Fruit fly (Drosophila melanogaster) whole organism, embryonic: ENCODE measurements around the gene unk.
A peak's percentile ranks its signal among the peaks of the same experiment; 100 is the strongest.

Experiments
- Atf-2 ChIP-seq: fragments of 200-800 bp; sonication (Bioruptor generic); optimal IDR thresholded peaks from 2 replicates; lab custom pipeline; 2016; ENCODE audit warnings: missing biosample characterization, missing genetic modification characterization
- CG10321 ChIP-seq: fragments of 200-800 bp; sonication (Bioruptor generic); IDR thresholded peaks from 2 replicates; pipeline ENCODE4 v1.3.6; 2022; ENCODE audit warnings: missing biosample characterization, missing genetic modification characterization
- CG10959 ChIP-seq: fragments of 200-800 bp; sonication (Bioruptor generic); IDR thresholded peaks from 2 replicates; pipeline ENCODE4 v1.3.6; 2022; ENCODE audit warnings: missing biosample characterization, missing genetic modification characterization
- CG11093 ChIP-seq: fragments of 200-800 bp; sonication (Bioruptor generic); IDR thresholded peaks from 3 replicates; pipeline ENCODE4 v1.3.6; 2022; ENCODE audit warnings: missing biosample characterization, missing genetic modification characterization
- CG12659 ChIP-seq: fragments of 200-800 bp; sonication (Bioruptor generic); optimal IDR thresholded peaks from 3 replicates; lab custom pipeline; 2017; ENCODE audit warnings: mild to moderate bottlenecking, missing biosample characterization, missing genetic modification reagents, missing genetic modification characterization
- CG13123 ChIP-seq: fragments of 200-800 bp; sonication (Bioruptor generic); optimal IDR thresholded peaks from 2 replicates; lab custom pipeline; 2016; ENCODE audit warnings: missing biosample characterization, missing genetic modification characterization
- CG13424 ChIP-seq: fragments of 200-800 bp; sonication (Bioruptor generic); optimal IDR thresholded peaks from 2 replicates; lab custom pipeline; 2019; ENCODE audit warnings: missing biosample characterization, mild to moderate bottlenecking, missing genetic modification characterization, moderate library complexity
- CG13624 ChIP-seq: fragments of 200-800 bp; sonication (Bioruptor generic); optimal IDR thresholded peaks from 2 replicates; lab custom pipeline; 2016; ENCODE audit warnings: missing biosample characterization, missing genetic modification characterization
- CG15479 ChIP-seq: fragments of 200-800 bp; sonication (Bioruptor generic); optimal IDR thresholded peaks from 3 replicates; lab custom pipeline; 2019; ENCODE audit warnings: missing biosample characterization, mild to moderate bottlenecking, missing genetic modification characterization, moderate library complexity
- CG16779 ChIP-seq: fragments of 200-800 bp; sonication (Bioruptor generic); IDR thresholded peaks from 2 replicates; pipeline ENCODE4 v1.3.6; 2022; ENCODE audit warnings: missing biosample characterization, missing genetic modification characterization
- CG18619 ChIP-seq: fragments of 200-800 bp; sonication (Bioruptor generic); optimal IDR thresholded peaks from 3 replicates; lab custom pipeline; 2017; ENCODE audit warnings: missing biosample characterization, mild to moderate bottlenecking, missing genetic modification characterization
- CG2202 ChIP-seq: fragments of 200-800 bp; sonication (Bioruptor generic); optimal IDR thresholded peaks from 2 replicates; lab custom pipeline; 2018; ENCODE audit warnings: missing biosample characterization, mild to moderate bottlenecking, missing genetic modification characterization
- CG3065 ChIP-seq: fragments of 200-800 bp; sonication (Bioruptor generic); optimal IDR thresholded peaks from 2 replicates; lab custom pipeline; 2016; ENCODE audit warnings: missing biosample characterization, missing genetic modification characterization
- CG3847 ChIP-seq: fragments of 200-800 bp; sonication (Bioruptor generic); IDR thresholded peaks from 2 replicates; pipeline ENCODE4 v1.3.6; 2022; ENCODE audit warnings: missing biosample characterization, missing genetic modification characterization
- CG4360 ChIP-seq: fragments of 200-800 bp; sonication (Bioruptor generic); IDR thresholded peaks from 2 replicates; pipeline ENCODE4 v1.3.6; 2022; ENCODE audit warnings: missing biosample characterization, missing genetic modification characterization
- CG4730 ChIP-seq: fragments of 200-800 bp; sonication (Bioruptor generic); IDR thresholded peaks from 2 replicates; pipeline ENCODE4 v1.3.6; 2022; ENCODE audit warnings: missing biosample characterization, missing genetic modification characterization
- CG5245 ChIP-seq: fragments of 200-800 bp; sonication (Bioruptor generic); optimal IDR thresholded peaks from 3 replicates; lab custom pipeline; 2016; ENCODE audit warnings: missing biosample characterization, missing genetic modification characterization
- CG8388 ChIP-seq: fragments of 200-800 bp; sonication (Bioruptor generic); optimal IDR thresholded peaks from 2 replicates; lab custom pipeline; 2019; ENCODE audit warnings: missing biosample characterization, mild to moderate bottlenecking, missing genetic modification characterization, moderate library complexity
- Eip74EF ChIP-seq, 2 experiments: fragments of 200-800 bp in 1 of 2; fragments of >200 bp in 1 of 2; sonication (Bioruptor generic) in 1 of 2; optimal IDR thresholded peaks; 2 replicates each; lab custom pipeline; 2017 to 2019; ENCODE audit warnings: missing biosample characterization in 2 of 2, missing genetic modification characterization in 2 of 2, mild to moderate bottlenecking in 1 of 2, moderate library complexity in 1 of 2
- Fer2 ChIP-seq: fragments of 200-800 bp; sonication (Bioruptor generic); optimal IDR thresholded peaks from 2 replicates; lab custom pipeline; 2018; ENCODE audit warnings: missing biosample characterization, mild to moderate bottlenecking, missing genetic modification characterization, moderate library complexity
- GATAe ChIP-seq: fragments of 200-800 bp; sonication (Bioruptor generic); conservative IDR thresholded peaks from 2 replicates; pipeline ENCODE4 v1.3.6; 2022; ENCODE audit warnings: missing biosample characterization, missing genetic modification characterization
- Gsc ChIP-seq: fragments of 200-800 bp; sonication (Bioruptor generic); IDR thresholded peaks from 2 replicates; pipeline ENCODE4 v1.3.6; 2022; ENCODE audit warnings: missing biosample characterization, missing genetic modification characterization
- Hr39 ChIP-seq: fragments of >200 bp; optimal IDR thresholded peaks from 2 replicates; lab custom pipeline; 2017
- Kr ChIP-seq: fragments of 200-800 bp; sonication (Bioruptor generic); optimal IDR thresholded peaks from 2 replicates; lab custom pipeline; 2017; ENCODE audit warnings: missing biosample characterization, mild to moderate bottlenecking, missing genetic modification characterization
- Lpt ChIP-seq: fragments of >200 bp; optimal IDR thresholded peaks from 2 replicates; lab custom pipeline; 2018; ENCODE audit warnings: missing biosample characterization, missing genetic modification characterization
- Mrtf ChIP-seq: fragments of 200-800 bp; sonication (Bioruptor generic); IDR thresholded peaks from 3 replicates; pipeline ENCODE4 v1.3.6; 2022; ENCODE audit warnings: missing biosample characterization, missing genetic modification characterization
- Nf-YC ChIP-seq: fragments of 200-800 bp; optimal IDR thresholded peaks from 3 replicates; lab custom pipeline; 2019; ENCODE audit warnings: missing biosample characterization, mild to moderate bottlenecking, missing genetic modification characterization, moderate library complexity
- Spps ChIP-seq: fragments of 200-800 bp; sonication (Bioruptor generic); optimal IDR thresholded peaks from 2 replicates; lab custom pipeline; 2018; ENCODE audit warnings: missing biosample characterization, mild to moderate bottlenecking, missing genetic modification characterization
- Sry-β ChIP-seq: fragments of 200-800 bp; sonication (Bioruptor generic); optimal IDR thresholded peaks from 2 replicates; lab custom pipeline; 2018; ENCODE audit warnings: missing biosample characterization, mild to moderate bottlenecking, missing genetic modification characterization, moderate library complexity
- Stat92E ChIP-seq, 3 experiments: fragments of >200 bp in 2 of 3; fragments of 200-800 bp in 1 of 3; sonication (Bioruptor generic) in 1 of 3; optimal IDR thresholded peaks; 2 replicates each; lab custom pipeline; 2017 to 2019; ENCODE audit warnings: missing biosample characterization in 3 of 3, missing genetic modification characterization in 3 of 3, mild to moderate bottlenecking in 1 of 3, moderate library complexity in 1 of 3
- Trl ChIP-seq, 3 experiments: fragments of >200 bp in 2 of 3; fragments of 200-800 bp in 1 of 3; sonication (Bioruptor generic) in 1 of 3; optimal IDR thresholded peaks; 2 replicates in 1 of 3; 3 replicates in 2 of 3; lab custom pipeline; 2016 to 2017; ENCODE audit warnings: missing biosample characterization in 1 of 3, missing genetic modification characterization in 1 of 3
- Vsx1 ChIP-seq: fragments of 200-800 bp; sonication (Bioruptor generic); optimal IDR thresholded peaks from 2 replicates; lab custom pipeline; 2017; ENCODE audit warnings: missing biosample characterization, mild to moderate bottlenecking, missing genetic modification characterization, missing genetic modification reagents
- chif ChIP-seq, 2 experiments: fragments of 200-800 bp; sonication (Bioruptor generic); optimal IDR thresholded peaks; 3 replicates each; lab custom pipeline; 2016; ENCODE audit warnings: missing biosample characterization in 2 of 2, missing genetic modification characterization in 2 of 2
- chm ChIP-seq: fragments of 200-800 bp; sonication (Bioruptor generic); IDR thresholded peaks from 2 replicates; pipeline ENCODE4 v1.3.6; 2022; ENCODE audit warnings: missing biosample characterization, missing genetic modification characterization
- ci ChIP-seq: fragments of 200-800 bp; sonication (Bioruptor generic); IDR thresholded peaks from 3 replicates; pipeline ENCODE4 v1.3.6; 2022; ENCODE audit warnings: missing biosample characterization, missing genetic modification characterization
- dmrt99B ChIP-seq: fragments of 200-800 bp; sonication (Bioruptor generic); optimal IDR thresholded peaks from 2 replicates; lab custom pipeline; 2018; ENCODE audit warnings: missing biosample characterization, mild to moderate bottlenecking, missing genetic modification characterization, moderate library complexity
- fu2 ChIP-seq: fragments of 200-800 bp; sonication (Bioruptor generic); optimal IDR thresholded peaks from 2 replicates; lab custom pipeline; 2016; ENCODE audit warnings: missing biosample characterization, missing genetic modification characterization
- grau ChIP-seq: fragments of 200-800 bp; optimal IDR thresholded peaks from 3 replicates; lab custom pipeline; 2019; ENCODE audit warnings: missing biosample characterization, mild to moderate bottlenecking, missing genetic modification characterization, moderate library complexity
- gsb-n ChIP-seq: fragments of 200-800 bp; sonication (Bioruptor generic); optimal IDR thresholded peaks from 3 replicates; lab custom pipeline; 2018; ENCODE audit warnings: missing biosample characterization, mild to moderate bottlenecking, missing genetic modification characterization
- her ChIP-seq: fragments of 200-800 bp; sonication (Bioruptor generic); optimal IDR thresholded peaks from 2 replicates; lab custom pipeline; 2016; ENCODE audit warnings: missing biosample characterization, missing genetic modification characterization
- kay ChIP-seq: fragments of 200-800 bp; sonication (Bioruptor generic); optimal IDR thresholded peaks from 2 replicates; lab custom pipeline; 2016; ENCODE audit warnings: missing biosample characterization, missing genetic modification characterization
- lilli ChIP-seq: fragments of 200-800 bp; sonication (Bioruptor generic); optimal IDR thresholded peaks from 3 replicates; lab custom pipeline; 2016; ENCODE audit warnings: missing biosample characterization, missing genetic modification characterization
- nerfin-2 ChIP-seq: fragments of 200-800 bp; sonication (Bioruptor generic); IDR thresholded peaks from 2 replicates; pipeline ENCODE4 v1.3.6; 2022; ENCODE audit warnings: missing biosample characterization, missing genetic modification characterization; ENCODE audit not compliant: partially characterized antibody
- oc ChIP-seq: fragments of 200-800 bp; sonication (Bioruptor generic); optimal IDR thresholded peaks from 2 replicates; lab custom pipeline; 2018; ENCODE audit warnings: missing biosample characterization, mild to moderate bottlenecking, missing genetic modification characterization, moderate library complexity
- odd ChIP-seq: fragments of 200-800 bp; sonication (Bioruptor generic); optimal IDR thresholded peaks from 2 replicates; lab custom pipeline; 2017; ENCODE audit warnings: missing biosample characterization, mild to moderate bottlenecking, missing genetic modification characterization
- pita ChIP-seq: fragments of 200-800 bp; sonication (Bioruptor generic); optimal IDR thresholded peaks from 2 replicates; lab custom pipeline; 2017; ENCODE audit warnings: missing biosample characterization, mild to moderate bottlenecking, missing genetic modification characterization
- sr ChIP-seq: fragments of 200-800 bp; sonication (Bioruptor generic); IDR thresholded peaks from 3 replicates; pipeline ENCODE4 v1.3.6; 2022; ENCODE audit warnings: missing biosample characterization, missing genetic modification characterization
- tio ChIP-seq: fragments of 200-800 bp; sonication (Bioruptor generic); optimal IDR thresholded peaks from 2 replicates; lab custom pipeline; 2017; ENCODE audit warnings: missing biosample characterization, missing genetic modification characterization, inconsistent platforms
- vvl ChIP-seq: fragments of 200-800 bp; sonication (Bioruptor generic); IDR thresholded peaks from 2 replicates; pipeline ENCODE4 v1.3.6; 2022; ENCODE audit warnings: missing biosample characterization, missing genetic modification characterization
- wor ChIP-seq: fragments of 200-800 bp; sonication (Bioruptor generic); IDR thresholded peaks from 2 replicates; pipeline ENCODE4 v1.3.6; 2022; ENCODE audit warnings: missing biosample characterization, missing genetic modification characterization
- zen ChIP-seq: fragments of 200-800 bp; sonication (Bioruptor generic); optimal IDR thresholded peaks from 3 replicates; lab custom pipeline; 2018; ENCODE audit warnings: missing biosample characterization, mild to moderate bottlenecking, missing genetic modification characterization, moderate library complexity
- zfh1 ChIP-seq: fragments of 200-800 bp; sonication (Bioruptor generic); IDR thresholded peaks from 3 replicates; pipeline ENCODE4 v1.3.6; 2022; ENCODE audit warnings: missing biosample characterization, missing genetic modification characterization

unk gene

DNA sequence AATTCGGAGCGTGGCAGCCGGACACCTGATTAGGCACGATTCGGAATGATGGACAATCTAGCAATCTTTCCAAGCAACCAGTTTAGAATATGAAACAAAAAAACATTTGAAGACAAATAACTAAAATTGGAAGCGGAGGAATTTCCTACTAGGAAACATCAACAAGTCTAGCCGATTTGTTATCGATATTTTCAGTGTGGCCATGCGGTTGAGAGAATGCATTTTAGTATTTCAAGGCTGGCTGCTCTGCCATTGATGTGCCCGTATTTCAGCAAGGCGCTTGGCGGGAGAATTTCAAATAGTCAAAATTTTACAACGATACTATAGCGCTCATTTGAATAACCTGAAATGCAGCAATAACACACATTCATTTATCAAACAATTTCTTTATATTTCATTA, 29.9 kb downstream of the unk start, which contains the start of gene CG31457 (continued):
- TF ChIP-seq Vsx1 (GFP tag; lab: Kevin White, UChicago) (no peak), CG4730 (GFP tag; lab: Robert Waterston, UW) (no peak), CG2202 (no peak), Atf-2 (GFP tag; lab: Kevin White, UChicago) (no peak), Sry-β (GFP tag; lab: Kevin White, UChicago) (peak; percentile 43), grau (tag; lab: Kevin White, UChicago) (no peak), gsb-n (tag; lab: Kevin White, UChicago) (no peak), CG18619 (no peak), pita (no peak), Eip74EF (GFP tag; optimal IDR thresholded peaks at IDR 0.05; lab: Kevin White, UChicago) (no peak), CG10321 (GFP tag; lab: Robert Waterston, UW) (no peak), Lpt (GFP tag; lab: Kevin White, UChicago) (no peak), fu2 (GFP tag; lab: Kevin White, UChicago) (no peak), CG4360 (GFP tag; lab: Robert Waterston, UW) (no peak), zfh1 (no peak), sr (GFP tag; lab: Robert Waterston, UW) (no peak), Fer2 (tag; lab: Kevin White, UChicago) (no peak), Trl (optimal IDR thresholded peaks at IDR 0.05; lab: Kevin White, UChicago) (no peak), Trl (GFP tag; optimal IDR thresholded peaks at IDR 0.05; lab: Kevin White, UChicago) (no peak), Mrtf (GFP tag; lab: Robert Waterston, UW) (no peak), chm (GFP tag; lab: Robert Waterston, UW) (no peak), CG16779 (GFP tag; lab: Robert Waterston, UW) (no peak), Spps (tag; lab: Kevin White, UChicago) (no peak), CG13424 (tag; lab: Kevin White, UChicago) (no peak), nerfin-2 (peak; percentile 53; the same call in 1 of the 2 replicates), CG8388 (GFP tag; lab: Kevin White, UChicago) (no peak), Hr39 (lab: Kevin White, UChicago) (no peak), CG10959 (GFP tag; lab: Robert Waterston, UW) (no peak), CG13624 (GFP tag; lab: Kevin White, UChicago) (no peak), CG15479 (GFP tag; lab: Kevin White, UChicago) (no peak), lilli (GFP tag; lab: Kevin White, UChicago) (peak; percentile 23), dmrt99B (tag; lab: Kevin White, UChicago) (no peak), chif (GFP tag; optimal IDR thresholded peaks at IDR 0.05; lab: Kevin White, UChicago) (no peak), tio (GFP tag; lab: Kevin White, UChicago) (no peak), GATAe (GFP tag; lab: Robert Waterston, UW) (no peak), Gsc (no peak), oc (no peak), kay (GFP tag; lab: Kevin White, UChicago) (no peak), wor (GFP tag; lab: Robert Waterston, UW) (no peak), vvl (GFP tag; lab: Robert Waterston, UW) (no peak), CG5245 (GFP tag; lab: Kevin White, UChicago) (no peak), CG3065 (GFP tag; lab: Kevin White, UChicago) (no peak), zen (tag; lab: Kevin White, UChicago) (no peak), ci (GFP tag; lab: Robert Waterston, UW) (no peak), Nf-YC (tag; lab: Kevin White, UChicago) (peak; percentile 10), CG13123 (GFP tag; lab: Kevin White, UChicago) (no peak), Stat92E (GFP tag; optimal IDR thresholded peaks at IDR 0.05; lab: Kevin White, UChicago) (peak in 1 of 3 experiments; percentile 33), Kr (GFP tag; lab: Kevin White, UChicago) (no peak), CG3847 (GFP tag; lab: Robert Waterston, UW) (peak; percentile 32; the same call in 1 of the 2 replicates), CG12659 (GFP tag; lab: Kevin White, UChicago) (peak; percentile 45), her (GFP tag; lab: Kevin White, UChicago) (no peak), CG11093 (no peak), odd (GFP tag; lab: Kevin White, UChicago) (no peak)
